Worm (Caenorhabditis elegans) whole organism, L2 larva: ENCODE measurements around the gene C51E3.6.

Experiments
- C34F6.9 ChIP-seq: fragments of 150-350 bp; optimal IDR thresholded peaks from 2 replicates; lab custom pipeline; 2014; ENCODE audit warnings: missing biosample characterization, missing genetic modification characterization
- R02D3.7 ChIP-seq: fragments of 150-350 bp; optimal IDR thresholded peaks from 2 replicates; lab custom pipeline; 2014; ENCODE audit warnings: missing biosample characterization, missing genetic modification characterization
- Y55F3AM.14 ChIP-seq: fragments of 200-800 bp; sonication (Bioruptor generic); optimal IDR thresholded peaks from 2 replicates; lab custom pipeline; 2018; ENCODE audit warnings: mild to moderate bottlenecking, missing genetic modification characterization, missing compliant biosample characterization
- crh-2 ChIP-seq: sonication (generic microtip); optimal IDR thresholded peaks from 2 replicates; lab custom pipeline; 2017; ENCODE audit warnings: missing biosample characterization, missing genetic modification characterization
- elt-1 ChIP-seq: fragments of 150-350 bp; optimal IDR thresholded peaks from 2 replicates; lab custom pipeline; 2014; ENCODE audit warnings: missing biosample characterization, missing genetic modification characterization
- elt-3 ChIP-seq: sonication (generic microtip); optimal IDR thresholded peaks from 2 replicates; lab custom pipeline; 2017; ENCODE audit warnings: missing biosample characterization, missing genetic modification characterization
- lin-11 ChIP-seq: fragments of 150-350 bp; sonication (generic microtip); optimal IDR thresholded peaks from 2 replicates; lab custom pipeline; 2014; ENCODE audit warnings: missing biosample characterization, missing genetic modification characterization, inconsistent platforms, mixed read lengths
- lin-13 ChIP-seq: fragments of 150-350 bp; optimal IDR thresholded peaks from 2 replicates; lab custom pipeline; 2014; ENCODE audit warnings: missing biosample characterization, missing genetic modification reagents, missing genetic modification characterization
- lin-39 ChIP-seq: fragments of 150-350 bp; optimal IDR thresholded peaks from 2 replicates; lab custom pipeline; 2014; ENCODE audit warnings: missing biosample characterization, missing genetic modification reagents, missing genetic modification characterization
- mab-5 ChIP-seq: fragments of 150-350 bp; optimal IDR thresholded peaks from 2 replicates; lab custom pipeline; 2014; ENCODE audit warnings: missing biosample characterization, missing genetic modification characterization
- nhr-129 ChIP-seq: fragments of 150-350 bp; optimal IDR thresholded peaks from 2 replicates; lab custom pipeline; 2014; ENCODE audit warnings: missing biosample characterization, missing genetic modification characterization
- nhr-21 ChIP-seq: fragments of 150-350 bp; optimal IDR thresholded peaks from 2 replicates; lab custom pipeline; 2014; ENCODE audit warnings: missing biosample characterization, missing genetic modification characterization
- nhr-237 ChIP-seq: fragments of 150-350 bp; optimal IDR thresholded peaks from 2 replicates; lab custom pipeline; 2014; ENCODE audit warnings: missing biosample characterization, missing genetic modification characterization
- nhr-6 ChIP-seq: fragments of 150-350 bp; optimal IDR thresholded peaks from 2 replicates; lab custom pipeline; 2014; ENCODE audit warnings: missing biosample characterization, missing genetic modification characterization
- sem-4 ChIP-seq: fragments of 150-350 bp; optimal IDR thresholded peaks from 2 replicates; lab custom pipeline; 2014; ENCODE audit warnings: missing biosample characterization, missing genetic modification reagents, missing genetic modification characterization
- skn-1 ChIP-seq: sonication (generic microtip); optimal IDR thresholded peaks from 2 replicates; lab custom pipeline; 2017; ENCODE audit warnings: missing biosample characterization, missing genetic modification characterization
- sma-3 ChIP-seq: sonication (generic microtip); optimal IDR thresholded peaks from 2 replicates; lab custom pipeline; 2016; ENCODE audit warnings: missing genetic modification reagents, missing genetic modification characterization, missing compliant biosample characterization
- snpc-4 ChIP-seq: fragments of 150-350 bp; optimal IDR thresholded peaks from 2 replicates; lab custom pipeline; 2014; ENCODE audit warnings: missing biosample characterization, missing genetic modification characterization
- unc-62 ChIP-seq: fragments of 150-350 bp; optimal IDR thresholded peaks from 2 replicates; lab custom pipeline; 2014; ENCODE audit warnings: missing biosample characterization, missing genetic modification reagents, missing genetic modification characterization
- zag-1 ChIP-seq: fragments of 150-350 bp; optimal IDR thresholded peaks from 2 replicates; lab custom pipeline; 2014; ENCODE audit warnings: missing biosample characterization, missing genetic modification characterization
- ztf-1 ChIP-seq: fragments of 200-800 bp; sonication (Bioruptor generic); conservative IDR thresholded peaks from 2 replicates; pipeline ENCODE4 v1.3.6; 2022; ENCODE audit warnings: missing genetic modification characterization, missing compliant biosample characterization
- ztf-11 ChIP-seq: sonication (generic microtip); optimal IDR thresholded peaks from 2 replicates; lab custom pipeline; 2017; ENCODE audit warnings: missing biosample characterization, missing genetic modification characterization

C51E3.6 gene

ce11 chrV:10117465-10117864 is 48.8 kb downstream of the C51E3.6 start, which contains the start of gene C08B6.5:
Gene C08B6.5 (plus strand): TSS chrV:10117765.
- TF ChIP-seq C34F6.9 (tag; lab: Kevin White, UChicago), result no peak
- TF ChIP-seq R02D3.7 (tag; lab: Kevin White, UChicago), result no peak
- TF ChIP-seq ztf-1 (GFP tag; lab: Robert Waterston, UW), result no peak
- TF ChIP-seq nhr-6 (tag; lab: Kevin White, UChicago), result no peak
- no peak for TF ChIP-seq Y55F3AM.14 (GFP tag; lab: Kevin White, UChicago)
- no peak for TF ChIP-seq nhr-21 (tag; lab: Kevin White, UChicago)
- no peak for TF ChIP-seq nhr-237 (tag; lab: Kevin White, UChicago)
- no peak for TF ChIP-seq elt-1

- TF ChIP-seq lin-39 (tag; lab: Kevin White, UChicago), result no peak
- no peak for TF ChIP-seq lin-11 (tag; lab: Kevin White, UChicago)
- no peak for TF ChIP-seq lin-13 (GFP tag; lab: Kevin White, UChicago)
- no peak for TF ChIP-seq sem-4 (tag; lab: Kevin White, UChicago)
- TF ChIP-seq R02D3.7 (tag; lab: Kevin White, UChicago), result no peak
- no peak for TF ChIP-seq unc-62 (GFP tag; lab: Kevin White, UChicago)
- no peak for TF ChIP-seq elt-3
- no peak for TF ChIP-seq zag-1 (tag; lab: Kevin White, UChicago)
- TF ChIP-seq nhr-129 (tag; lab: Kevin White, UChicago), result no peak
- no peak for TF ChIP-seq nhr-6 (tag; lab: Kevin White, UChicago)
- TF ChIP-seq sma-3 (GFP tag; lab: Kevin White, UChicago), result no peak
- no peak for TF ChIP-seq crh-2
- TF ChIP-seq skn-1 (tag; lab: Kevin White, UChicago), result no peak
- TF ChIP-seq ztf-11 (tag; lab: Kevin White, UChicago), result no peak
- no peak for TF ChIP-seq snpc-4
- no peak for TF ChIP-seq mab-5 (tag; lab: Kevin White, UChicago)
- TF ChIP-seq ztf-1 (GFP tag; lab: Robert Waterston, UW), result no peak
- TF ChIP-seq, all 48 proteins: peak for 0
Observed at ce11 chrV:10114329-10114728, 51.9 kb downstream of the C51E3.6 start, which contains the start of gene cht-5. Gene cht-5 (plus strand): TSS chrV:10114629.
